Worm (Caenorhabditis elegans): ENCODE measurements around the gene spp-8.
A peak's percentile ranks its signal among the peaks of the same experiment; 100 is the strongest.

The spp-8 gene

ce11 chrIV:8481308-8481707, at the start of gene spp-8:
Gene spp-8 (plus strand): TSS chrIV:8481664.
- TF ChIP-seq elt-2 (tag; optimal IDR thresholded peaks at IDR 0.05) (peak; percentile 50), ceh-6 (GFP tag; optimal IDR thresholded peaks at IDR 0.05) (no peak)

DNA sequence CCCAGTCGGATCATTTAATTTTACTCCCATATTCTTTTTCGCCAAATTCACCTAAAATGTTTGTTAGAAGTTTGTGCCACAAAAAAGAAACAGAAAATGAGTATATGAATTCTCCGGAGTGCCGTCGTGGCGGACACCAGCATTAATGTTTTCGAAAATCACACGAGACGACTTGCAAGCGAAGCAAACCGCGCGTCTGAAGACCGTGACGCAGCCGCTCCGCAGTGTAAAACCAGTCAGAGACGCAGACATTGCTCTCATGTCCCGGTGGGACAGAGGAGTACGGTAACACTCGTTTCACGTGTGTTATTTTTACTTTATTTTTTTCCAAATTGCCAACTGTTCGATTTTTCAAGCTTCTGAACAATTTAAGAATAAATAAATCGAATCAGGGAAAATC, 48.8 kb upstream of the spp-8 start, which contains the start of the genes T26A8.4 and pdtf-1:
Gene T26A8.4 (minus strand): TSS at position 185 of the 400 bp plus-strand sequence.
Gene pdtf-1 (plus strand): TSS at position 330 of the 400 bp plus-strand sequence.
- peak; percentile 29 for TF ChIP-seq ets-4 (tag; optimal IDR thresholded peaks at IDR 0.05)
- TF ChIP-seq C08G9.2 (tag; optimal IDR thresholded peaks at IDR 0.05): no peak
- no peak for TF ChIP-seq sox-2 (GFP tag; IDR thresholded peaks at IDR 0.05)
- peak; percentile 45 for TF ChIP-seq ceh-19 (GFP tag; optimal IDR thresholded peaks at IDR 0.05)
- peak; percentile 70 for TF ChIP-seq ceh-34 (tag; optimal IDR thresholded peaks at IDR 0.05)
- no peak for TF ChIP-seq ceh-45 (GFP tag; IDR thresholded peaks at IDR 0.05)
- TF ChIP-seq pat-9 (tag; optimal IDR thresholded peaks at IDR 0.05): peak; percentile 41
- no peak for TF ChIP-seq Y22D7AL.16 (tag; optimal IDR thresholded peaks at IDR 0.05)
- peak; percentile 70 for TF ChIP-seq unc-42 (tag; optimal IDR thresholded peaks at IDR 0.05)
- TF ChIP-seq C38D4.7 (GFP tag; optimal IDR thresholded peaks at IDR 0.05): no peak
- peak; percentile 1 for TF ChIP-seq ceh-2 (tag; optimal IDR thresholded peaks at IDR 0.05)
- TF ChIP-seq mec-3 (tag; optimal IDR thresholded peaks at IDR 0.05; ENCODE audit: borderline replicate concordance): no peak
- no peak for TF ChIP-seq ceh-30 (tag; optimal IDR thresholded peaks at IDR 0.05)
- TF ChIP-seq pha-2 (tag; optimal IDR thresholded peaks at IDR 0.05): no peak
- TF ChIP-seq zip-5 (tag; optimal IDR thresholded peaks at IDR 0.05): no peak
- no peak for TF ChIP-seq hlh-13 (GFP tag; optimal IDR thresholded peaks at IDR 0.05)
- TF ChIP-seq hlh-30 (tag; optimal IDR thresholded peaks at IDR 0.05; ENCODE audit: insufficient read depth): peak; percentile 95
- TF ChIP-seq ceh-22 (tag; optimal IDR thresholded peaks at IDR 0.05): no peak
- TF ChIP-seq odd-2 (tag; optimal IDR thresholded peaks at IDR 0.05): no peak
- peak; percentile 94 for TF ChIP-seq pax-1 (tag; optimal IDR thresholded peaks at IDR 0.05)
- no peak for TF ChIP-seq npax-4 (tag; optimal IDR thresholded peaks at IDR 0.05)
- no peak for TF ChIP-seq ttx-3 (tag; optimal IDR thresholded peaks at IDR 0.05)
- no peak for TF ChIP-seq pag-3 (tag; optimal IDR thresholded peaks at IDR 0.05; ENCODE audit: borderline replicate concordance)
- peak; percentile 15 for TF ChIP-seq T23F11.4 (GFP tag; optimal IDR thresholded peaks at IDR 0.05)
- TF ChIP-seq ztf-16 (tag; optimal IDR thresholded peaks at IDR 0.05): no peak
- no peak for TF ChIP-seq dmd-4 (tag; optimal IDR thresholded peaks at IDR 0.05; ENCODE audit: borderline replicate concordance)
- TF ChIP-seq ceh-18 (tag; optimal IDR thresholded peaks at IDR 0.05): peak; percentile 85
- TF ChIP-seq unc-55 (GFP tag; optimal IDR thresholded peaks at IDR 0.05): peak; percentile 87
- peak; percentile 82 for TF ChIP-seq rnt-1 (tag; optimal IDR thresholded peaks at IDR 0.05)
- no peak for TF ChIP-seq sdc-2 (tag; optimal IDR thresholded peaks at IDR 0.05)
- no peak for TF ChIP-seq sox-4 (tag; optimal IDR thresholded peaks at IDR 0.05)
- peak; percentile 92 for TF ChIP-seq ama-1 (optimal IDR thresholded peaks at IDR 0.05)
- TF ChIP-seq F13H6.1 (tag; optimal IDR thresholded peaks at IDR 0.05): no peak
- no peak for TF ChIP-seq nhr-232 (tag; optimal IDR thresholded peaks at IDR 0.05)
- TF ChIP-seq gmeb-2 (tag; optimal IDR thresholded peaks at IDR 0.05): no peak
- peak; percentile 11 for TF ChIP-seq ceh-48 (tag; optimal IDR thresholded peaks at IDR 0.05)
- TF ChIP-seq fkh-6 (tag; optimal IDR thresholded peaks at IDR 0.05): no peak
- no peak for TF ChIP-seq pqm-1 (tag; optimal IDR thresholded peaks at IDR 0.05)
- TF ChIP-seq pros-1 (tag; optimal IDR thresholded peaks at IDR 0.05): peak; percentile 66
- TF ChIP-seq tbx-7 (tag; optimal IDR thresholded peaks at IDR 0.05): no peak
- no peak for TF ChIP-seq eyg-1 (tag; optimal IDR thresholded peaks at IDR 0.05)
- TF ChIP-seq lim-6 (tag; optimal IDR thresholded peaks at IDR 0.05): no peak
- TF ChIP-seq nfya-1 (tag; optimal IDR thresholded peaks at IDR 0.05): peak; percentile 99
- TF ChIP-seq hlh-6 (tag; optimal IDR thresholded peaks at IDR 0.05): no peak
- TF ChIP-seq elt-2 (tag; optimal IDR thresholded peaks at IDR 0.05): peak; percentile 52
- no peak for TF ChIP-seq che-1 (tag; optimal IDR thresholded peaks at IDR 0.05)
- peak; percentile 50 for TF ChIP-seq K09A11.1 (tag; optimal IDR thresholded peaks at IDR 0.05; ENCODE audit: insufficient read depth)
- no peak for TF ChIP-seq ceh-24 (tag; optimal IDR thresholded peaks at IDR 0.05)
- TF ChIP-seq fax-1 (tag; optimal IDR thresholded peaks at IDR 0.05): no peak
- no peak for TF ChIP-seq unc-3 (GFP tag; conservative IDR thresholded peaks at IDR 0.05)
- peak; percentile 52 for TF ChIP-seq unc-3 (tag; optimal IDR thresholded peaks at IDR 0.05)
